Fruit fly (Drosophila melanogaster): ENCODE data around the gene CG7299.

The CG7299 gene

dm6 chr2L:10732343-10732808 lies 48.2 kb upstream of the CG7299 start, which contains the start of the genes EMC3 and Dpy-30L1 (continued):
- peak; percentile 86 for TF ChIP-seq CG14860 (GFP tag; IDR thresholded peaks at IDR 0.05; ENCODE audit: partially characterized antibody)
- TF ChIP-seq unpg (GFP tag; optimal IDR thresholded peaks at IDR 0.05) = no peak
- TF ChIP-seq CG7928 (GFP tag; optimal IDR thresholded peaks at IDR 0.05) = no peak
- peak; percentile 22; the same call in 1 of the 2 replicates for TF ChIP-seq Atf6 (GFP tag; IDR thresholded peaks at IDR 0.05)
- TF ChIP-seq CG30403 (GFP tag; optimal IDR thresholded peaks at IDR 0.05) = peak; percentile 79
- TF ChIP-seq CG17361 (GFP tag; IDR thresholded peaks at IDR 0.05) = peak; percentile 67
- TF ChIP-seq Nf-YB (GFP tag; optimal IDR thresholded peaks at IDR 0.05) = peak; percentile 25
- TF ChIP-seq Atf-2 (GFP tag; optimal IDR thresholded peaks at IDR 0.05) = peak; percentile 24
- TF ChIP-seq D19A (tag; optimal IDR thresholded peaks at IDR 0.05) = no peak
- TF ChIP-seq CG10462 (GFP tag; optimal IDR thresholded peaks at IDR 0.05) = no peak
- TF ChIP-seq zen2 (GFP tag; IDR thresholded peaks at IDR 0.05; ENCODE audit: partially characterized antibody) = peak; percentile 69; the same call in 1 of the 3 replicates
- TF ChIP-seq BtbVII (GFP tag; optimal IDR thresholded peaks at IDR 0.05) = no peak
- no peak for TF ChIP-seq Asciz (GFP tag; optimal IDR thresholded peaks at IDR 0.05)
- no peak for TF ChIP-seq pnt (GFP tag; optimal IDR thresholded peaks at IDR 0.05)
- no peak for TF ChIP-seq eve (GFP tag; optimal IDR thresholded peaks at IDR 0.05)
- TF ChIP-seq CG2889 (GFP tag; IDR thresholded peaks at IDR 0.05) = no peak
- TF ChIP-seq HHEX (GFP tag; optimal IDR thresholded peaks at IDR 0.05) = peak; percentile 15
- TF ChIP-seq CG6272 (GFP tag; IDR thresholded peaks at IDR 0.05) = 0 out of 2 replicates have a peak, but pooled peaks have one; percentile 27
- TF ChIP-seq Bteb2 (GFP tag; optimal IDR thresholded peaks at IDR 0.05) = peak; percentile 39
- TF ChIP-seq Nf-YC (tag; optimal IDR thresholded peaks at IDR 0.05) = no peak
- peak; percentile 0 for TF ChIP-seq CG6765 (GFP tag; optimal IDR thresholded peaks at IDR 0.05)
- peak; percentile 67 for TF ChIP-seq PHDP (tag; optimal IDR thresholded peaks at IDR 0.05)
- TF ChIP-seq CG14441 (GFP tag; IDR thresholded peaks at IDR 0.05) = peak; percentile 53; the same call in 1 of the 2 replicates
- no peak for TF ChIP-seq wor (GFP tag; IDR thresholded peaks at IDR 0.05)
- TF ChIP-seq rib (GFP tag; IDR thresholded peaks at IDR 0.05) = no peak
- TF ChIP-seq inv (GFP tag; IDR thresholded peaks at IDR 0.05; ENCODE audit: partially characterized antibody) = peak; percentile 73
- TF ChIP-seq prd (optimal IDR thresholded peaks at IDR 0.05) = no peak
- TF ChIP-seq prd (GFP tag; IDR thresholded peaks at IDR 0.05) = peak; percentile 62
- TF ChIP-seq MBD-R2 (GFP tag; IDR thresholded peaks at IDR 0.05) = peak; percentile 89
- no peak for TF ChIP-seq CG33557 (GFP tag; optimal IDR thresholded peaks at IDR 0.05)
- TF ChIP-seq crol (GFP tag; IDR thresholded peaks at IDR 0.05) = no peak
- TF ChIP-seq CG31365 (tag; optimal IDR thresholded peaks at IDR 0.05) = no peak
- TF ChIP-seq scrt (GFP tag; optimal IDR thresholded peaks at IDR 0.05) = no peak
- TF ChIP-seq HLH54F (GFP tag; optimal IDR thresholded peaks at IDR 0.05) = peak; percentile 32
- peak; percentile 33 for TF ChIP-seq zfh2 (GFP tag; optimal IDR thresholded peaks at IDR 0.05)
- no peak for TF ChIP-seq GATAe (GFP tag; conservative IDR thresholded peaks at IDR 0.05)
- TF ChIP-seq maf-S (GFP tag; optimal IDR thresholded peaks at IDR 0.05) = no peak
- TF ChIP-seq CG1792 (GFP tag; optimal IDR thresholded peaks at IDR 0.05) = peak; percentile 28
- peak; percentile 37; the same call in 1 of the 2 replicates for TF ChIP-seq Xrp1 (GFP tag; IDR thresholded peaks at IDR 0.05)
- TF ChIP-seq vnd (GFP tag; IDR thresholded peaks at IDR 0.05; ENCODE audit: partially characterized antibody) = peak; percentile 78
- TF ChIP-seq CG17802 (tag; optimal IDR thresholded peaks at IDR 0.05) = no peak
- peak; percentile 30 for TF ChIP-seq CG12744 (GFP tag; optimal IDR thresholded peaks at IDR 0.05)
- no peak for TF ChIP-seq CG14965 (GFP tag; optimal IDR thresholded peaks at IDR 0.05; ENCODE audit: borderline replicate concordance)
- no peak for TF ChIP-seq oc (tag; optimal IDR thresholded peaks at IDR 0.05)
- TF ChIP-seq chn (GFP tag; optimal IDR thresholded peaks at IDR 0.05) = peak; percentile 21
- peak; percentile 75 for TF ChIP-seq Dbx (GFP tag; IDR thresholded peaks at IDR 0.05)
- TF ChIP-seq yki (optimal IDR thresholded peaks at IDR 0.05) = no peak
- no peak for TF ChIP-seq bigmax (GFP tag; optimal IDR thresholded peaks at IDR 0.05)
- TF ChIP-seq HmgD (GFP tag; optimal IDR thresholded peaks at IDR 0.05) = no peak
- no peak for TF ChIP-seq CG17385 (GFP tag; optimal IDR thresholded peaks at IDR 0.05)
- no peak for TF ChIP-seq eyg (GFP tag; optimal IDR thresholded peaks at IDR 0.05)
- peak; percentile 60 for TF ChIP-seq slbo (GFP tag; IDR thresholded peaks at IDR 0.05)

Measured in whole organism, embryonic.